Worm (Caenorhabditis elegans) whole organism, late embryonic: ENCODE results near the gene crls-1.

ENCODE experiments used
- ama-1 ChIP-seq: fragments of 150-350 bp; optimal IDR thresholded peaks from 2 replicates; lab custom pipeline; 2014
- ceh-19 ChIP-seq: fragments of 200-800 bp; sonication (Bioruptor generic); optimal IDR thresholded peaks from 2 replicates; lab custom pipeline; 2018; ENCODE audit warnings: mild to moderate bottlenecking, missing genetic modification characterization, missing compliant biosample characterization
- ceh-34 ChIP-seq: sonication (generic microtip); optimal IDR thresholded peaks from 2 replicates; lab custom pipeline; 2016; ENCODE audit warnings: mild to moderate bottlenecking, missing genetic modification characterization, missing compliant biosample characterization
- eyg-1 ChIP-seq: sonication (generic microtip); optimal IDR thresholded peaks from 2 replicates; lab custom pipeline; 2016; ENCODE audit warnings: missing genotype, missing genetic modification characterization, missing compliant biosample characterization
- fkh-10 ChIP-seq: fragments of 150-350 bp; optimal IDR thresholded peaks from 2 replicates; lab custom pipeline; 2014; ENCODE audit warnings: missing biosample characterization, missing genetic modification reagents, missing genetic modification characterization
- fkh-6 ChIP-seq: sonication (generic microtip); optimal IDR thresholded peaks from 2 replicates; lab custom pipeline; 2016; ENCODE audit warnings: missing genetic modification characterization, missing compliant biosample characterization
- nhr-11 ChIP-seq: fragments of 150-350 bp; optimal IDR thresholded peaks from 2 replicates; lab custom pipeline; 2014; ENCODE audit warnings: missing biosample characterization, missing genetic modification characterization
- npax-4 ChIP-seq: sonication (generic microtip); optimal IDR thresholded peaks from 2 replicates; lab custom pipeline; 2016; ENCODE audit warnings: missing genetic modification characterization, missing compliant biosample characterization
- pqm-1 ChIP-seq: sonication (generic microtip); optimal IDR thresholded peaks from 2 replicates; lab custom pipeline; 2016; ENCODE audit warnings: missing genetic modification characterization, missing compliant biosample characterization
- tbx-7 ChIP-seq: sonication (generic microtip); optimal IDR thresholded peaks from 2 replicates; lab custom pipeline; 2016; ENCODE audit warnings: missing genotype, missing genetic modification characterization, missing compliant biosample characterization
- unc-55 ChIP-seq: sonication (generic microtip); optimal IDR thresholded peaks from 2 replicates; lab custom pipeline; 2017; ENCODE audit warnings: missing biosample characterization, missing genetic modification reagents, missing genetic modification characterization

- no peak for TF ChIP-seq nhr-11 (tag; lab: Kevin White, UChicago)
- TF ChIP-seq eyg-1 (tag; lab: Kevin White, UChicago): no peak
- TF ChIP-seq ceh-34 (tag; lab: Kevin White, UChicago): no peak
- TF ChIP-seq npax-4 (tag; lab: Kevin White, UChicago): no peak
- TF ChIP-seq tbx-7: no peak
- TF ChIP-seq ama-1 (lab: Kevin White, UChicago): no peak
- no peak for TF ChIP-seq pqm-1 (tag; lab: Kevin White, UChicago)
- TF ChIP-seq ceh-19 (GFP tag; lab: Kevin White, UChicago): no peak
- TF ChIP-seq unc-55 (GFP tag; lab: Kevin White, UChicago): no peak
- TF ChIP-seq fkh-10: no peak
- TF ChIP-seq fkh-6 (tag; lab: Kevin White, UChicago): no peak
These were observed 28.9 kb downstream of the crls-1 start for ce11 chrIII:880840-881239.
